Fruit fly (Drosophila melanogaster): ENCODE data around the gene Uqcc1.

Uqcc1 gene

dm6 chr3L:6995364-6995749 is 37.4 kb upstream of the Uqcc1 start (continued):
- TF ChIP-seq wdn (GFP tag; IDR thresholded peaks at IDR 0.05) (no peak), CG1832 (GFP tag; optimal IDR thresholded peaks at IDR 0.05) (no peak), CG7928 (GFP tag; optimal IDR thresholded peaks at IDR 0.05) (no peak), sr (GFP tag; IDR thresholded peaks at IDR 0.05) (no peak), fd64A (GFP tag; optimal IDR thresholded peaks at IDR 0.05) (no peak), E2f2 (GFP tag; IDR thresholded peaks at IDR 0.05) (peak; percentile 35; the same call in 1 of the 2 replicates)

- TF ChIP-seq Dip2 (GFP tag; IDR thresholded peaks at IDR 0.05) (peak; percentile 66), CG7928 (GFP tag; optimal IDR thresholded peaks at IDR 0.05) (peak; percentile 90), Bgb (GFP tag; IDR thresholded peaks at IDR 0.05; ENCODE audit: partially characterized antibody) (peak; percentile 47), Dp (GFP tag; optimal IDR thresholded peaks at IDR 0.05) (peak; percentile 62), CG32532 (GFP tag; IDR thresholded peaks at IDR 0.05) (peak; percentile 28; the same call in 1 of the 2 replicates), amos (GFP tag; IDR thresholded peaks at IDR 0.05; ENCODE audit: partially characterized antibody) (0 out of 2 replicates have a peak, but pooled peaks have one; percentile 4), CG14710 (tag; optimal IDR thresholded peaks at IDR 0.05) (peak; percentile 29), Sry-δ (GFP tag; optimal IDR thresholded peaks at IDR 0.05) (peak; percentile 19), CG15514 (GFP tag; optimal IDR thresholded peaks at IDR 0.05) (peak; percentile 22), CG3281 (GFP tag; optimal IDR thresholded peaks at IDR 0.05) (peak; percentile 87), CG10267 (tag; optimal IDR thresholded peaks at IDR 0.05) (peak; percentile 16), CG2199 (GFP tag; IDR thresholded peaks at IDR 0.05) (0 out of 3 replicates have a peak, but pooled peaks have one; percentile 9), pzg (GFP tag; optimal IDR thresholded peaks at IDR 0.05) (peak; percentile 38), Rfx (GFP tag; IDR thresholded peaks at IDR 0.05) (0 out of 2 replicates have a peak, but pooled peaks have one; percentile 12), CG42726 (GFP tag; IDR thresholded peaks at IDR 0.05; ENCODE audit: partially characterized antibody) (peak; percentile 15; the same call in 1 of the 2 replicates), CG2712 (tag; optimal IDR thresholded peaks at IDR 0.05) (peak; percentile 10), CG14014 (GFP tag; IDR thresholded peaks at IDR 0.05) (peak; percentile 5; the same call in 1 of the 2 replicates), CTCF (GFP tag; optimal IDR thresholded peaks at IDR 0.05) (peak; percentile 91), CG6791 (GFP tag; IDR thresholded peaks at IDR 0.05; ENCODE audit: partially characterized antibody) (peak; percentile 7; the same call in 1 of the 3 replicates), abd-A (tag; optimal IDR thresholded peaks at IDR 0.05) (peak; percentile 42), knrl (GFP tag; IDR thresholded peaks at IDR 0.05; ENCODE audit: partially characterized antibody) (peak; percentile 38; the same call in 1 of the 3 replicates), pita (GFP tag; optimal IDR thresholded peaks at IDR 0.05) (peak; percentile 60), trem (tag; optimal IDR thresholded peaks at IDR 0.05) (peak; percentile 68), vvl (GFP tag; IDR thresholded peaks at IDR 0.05) (peak; percentile 17; the same call in 1 of the 2 replicates), E2f2 (GFP tag; IDR thresholded peaks at IDR 0.05) (peak; percentile 78)
Measured at dm6 chr3L:6994464-6995363, 36.8 kb upstream of the Uqcc1 start.

dm6 chr3L:6993350-6993749 is 35.4 kb upstream of the Uqcc1 start:
- TF ChIP-seq zen2 (GFP tag; IDR thresholded peaks at IDR 0.05; ENCODE audit: partially characterized antibody) (no peak), ara (GFP tag; IDR thresholded peaks at IDR 0.05) (0 out of 2 replicates have a peak, but pooled peaks have one; percentile 33), zf30C (GFP tag; optimal IDR thresholded peaks at IDR 0.05) (peak; percentile 44), prd (optimal IDR thresholded peaks at IDR 0.05) (no peak), prd (GFP tag; IDR thresholded peaks at IDR 0.05) (peak; percentile 36; the same call in 2 of the 3 replicates), NC2α (GFP tag; optimal IDR thresholded peaks at IDR 0.05) (no peak), NfI (GFP tag; optimal IDR thresholded peaks at IDR 0.05) (no peak), unpg (GFP tag; optimal IDR thresholded peaks at IDR 0.05) (no peak), gcm (GFP tag; optimal IDR thresholded peaks at IDR 0.05) (no peak), CG10543 (GFP tag; optimal IDR thresholded peaks at IDR 0.05) (no peak), CG4404 (GFP tag; IDR thresholded peaks at IDR 0.05) (peak; percentile 64), CG2712 (tag; optimal IDR thresholded peaks at IDR 0.05) (peak; percentile 29), Dfd (GFP tag; optimal IDR thresholded peaks at IDR 0.05) (no peak), CG15011 (GFP tag; optimal IDR thresholded peaks at IDR 0.05) (no peak), CG8765 (GFP tag; IDR thresholded peaks at IDR 0.05) (0 out of 2 replicates have a peak, but pooled peaks have one; percentile 13), NK7.1 (GFP tag; optimal IDR thresholded peaks at IDR 0.05) (no peak), CG10979 (tag; optimal IDR thresholded peaks at IDR 0.05) (peak; percentile 16), Ets65A (GFP tag) (peak; percentile 63), CG18262 (tag; optimal IDR thresholded peaks at IDR 0.05) (peak; percentile 30)
